In genomic region chr3R:24813637-24814301, dm6 we compare ENCODE assay signal across 1 fruit fly cellular context.
TF ChIP-seq lines count a peak whose summit lies in the region.

lili (minus strand) TSS chr3R:24814012.
CG34150 (plus strand) TSS chr3R:24814262.

TF ChIP-seq in whole organism, embryonic, 481 proteins besides CTCF, POLR2A, EP300 and RAD21 (continued from another document and continues in another):
- no peak for TF ChIP-seq Trl (optimal IDR thresholded peaks at IDR 0.05; lab: Kevin White, UChicago)
- peak; percentile 80 for TF ChIP-seq Trl (GFP tag; optimal IDR thresholded peaks at IDR 0.05; lab: Kevin White, UChicago)
- peak; percentile 37; the same call in 2 of the 3 replicates for TF ChIP-seq croc (GFP tag; conservative IDR thresholded peaks at IDR 0.05; lab: Robert Waterston, UW)
- TF ChIP-seq CG3726 (GFP tag; IDR thresholded peaks at IDR 0.05; lab: Robert Waterston, UW): 0 out of 3 replicates have a peak, but pooled peaks have one; percentile 31
- TF ChIP-seq peb (GFP tag; IDR thresholded peaks at IDR 0.05; lab: Robert Waterston, UW): peak; percentile 52; the same call in 1 of the 2 replicates
- no peak for TF ChIP-seq dmrt99B (tag; optimal IDR thresholded peaks at IDR 0.05; lab: Kevin White, UChicago)
- TF ChIP-seq Fer1 (GFP tag; optimal IDR thresholded peaks at IDR 0.05; lab: Kevin White, UChicago): peak; percentile 69
- peak; percentile 92 for TF ChIP-seq trem (tag; optimal IDR thresholded peaks at IDR 0.05; lab: Kevin White, UChicago)
- no peak for TF ChIP-seq Tbp (GFP tag; optimal IDR thresholded peaks at IDR 0.05; lab: Kevin White, UChicago)
- no peak for TF ChIP-seq oc (tag; optimal IDR thresholded peaks at IDR 0.05; lab: Kevin White, UChicago)
- TF ChIP-seq Gsc (GFP tag; IDR thresholded peaks at IDR 0.05; lab: Robert Waterston, UW): no peak
- no peak for TF ChIP-seq pfk (GFP tag; optimal IDR thresholded peaks at IDR 0.05; lab: Kevin White, UChicago)
- peak; percentile 55 for TF ChIP-seq Antp (GFP tag; optimal IDR thresholded peaks at IDR 0.05; lab: Kevin White, UChicago)
- TF ChIP-seq Med (GFP tag; lab: Kevin White, UChicago): peak; percentile 96
- TF ChIP-seq Lim3 (GFP tag; IDR thresholded peaks at IDR 0.05; lab: Robert Waterston, UW): no peak
- TF ChIP-seq B-H2 (GFP tag; optimal IDR thresholded peaks at IDR 0.05; lab: Kevin White, UChicago): peak; percentile 86
- peak; percentile 29 for TF ChIP-seq slp2 (GFP tag; optimal IDR thresholded peaks at IDR 0.05; lab: Kevin White, UChicago)
- TF ChIP-seq CG12219 (GFP tag; optimal IDR thresholded peaks at IDR 0.05; lab: Kevin White, UChicago): no peak
- peak; percentile 44 for TF ChIP-seq Myb (GFP tag; optimal IDR thresholded peaks at IDR 0.05; lab: Kevin White, UChicago)
- TF ChIP-seq CG18764 (GFP tag; optimal IDR thresholded peaks at IDR 0.05; lab: Kevin White, UChicago): peak; percentile 73
- peak; percentile 47 for TF ChIP-seq onecut (GFP tag; IDR thresholded peaks at IDR 0.05; lab: Robert Waterston, UW)
- TF ChIP-seq usp (GFP tag; optimal IDR thresholded peaks at IDR 0.05; lab: Kevin White, UChicago): no peak
- peak; percentile 57; the same call in 3 of the 4 replicates for TF ChIP-seq Gug (GFP tag; IDR thresholded peaks at IDR 0.05; lab: Robert Waterston, UW)
- peak; percentile 58; the same call in 1 of the 2 replicates for TF ChIP-seq ato (GFP tag; IDR thresholded peaks at IDR 0.05; lab: Robert Waterston, UW; ENCODE audit: partially characterized antibody)
- 0 out of 2 replicates have a peak, but pooled peaks have one; percentile 18 for TF ChIP-seq ap (GFP tag; IDR thresholded peaks at IDR 0.05; lab: Robert Waterston, UW)
- no peak for TF ChIP-seq Doc2 (GFP tag; IDR thresholded peaks at IDR 0.05; lab: Robert Waterston, UW)
- TF ChIP-seq shn (GFP tag; optimal IDR thresholded peaks at IDR 0.05; lab: Kevin White, UChicago): peak; percentile 47
- peak; percentile 67 for TF ChIP-seq CG3838 (GFP tag; optimal IDR thresholded peaks at IDR 0.05; lab: Kevin White, UChicago)
- no peak for TF ChIP-seq so (GFP tag; IDR thresholded peaks at IDR 0.05; lab: Robert Waterston, UW)
- peak; percentile 79 for TF ChIP-seq pho (GFP tag; optimal IDR thresholded peaks at IDR 0.05; lab: Kevin White, UChicago)
- peak; percentile 74 for TF ChIP-seq Dref (GFP tag; IDR thresholded peaks at IDR 0.05; lab: Robert Waterston, UW)
- peak; percentile 58 for TF ChIP-seq Lhr (GFP tag; optimal IDR thresholded peaks at IDR 0.05; lab: Kevin White, UChicago)
- no peak for TF ChIP-seq CrebB (tag; optimal IDR thresholded peaks at IDR 0.05; lab: Kevin White, UChicago)
- peak; percentile 2 for TF ChIP-seq kni (GFP tag; optimal IDR thresholded peaks at IDR 0.05; lab: Kevin White, UChicago)
- no peak for TF ChIP-seq dati (GFP tag; IDR thresholded peaks at IDR 0.05; lab: Robert Waterston, UW)
- TF ChIP-seq sob (GFP tag; IDR thresholded peaks at IDR 0.05; lab: Robert Waterston, UW): peak; percentile 86
- TF ChIP-seq CG8388 (GFP tag; optimal IDR thresholded peaks at IDR 0.05; lab: Kevin White, UChicago): peak; percentile 55
- no peak for TF ChIP-seq GATAe (GFP tag; conservative IDR thresholded peaks at IDR 0.05; lab: Robert Waterston, UW)
- TF ChIP-seq slbo (GFP tag; IDR thresholded peaks at IDR 0.05; lab: Robert Waterston, UW): peak; percentile 86
- no peak for TF ChIP-seq CG17912 (GFP tag; optimal IDR thresholded peaks at IDR 0.05; lab: Kevin White, UChicago)
- peak; percentile 48 for TF ChIP-seq CG12299 (tag; optimal IDR thresholded peaks at IDR 0.05; lab: Kevin White, UChicago)
- peak; percentile 91 for TF ChIP-seq CG14710 (tag; optimal IDR thresholded peaks at IDR 0.05; lab: Kevin White, UChicago)
- TF ChIP-seq phol (tag; optimal IDR thresholded peaks at IDR 0.05; lab: Kevin White, UChicago): peak; percentile 90
- TF ChIP-seq gfzf (GFP tag; optimal IDR thresholded peaks at IDR 0.05; lab: Kevin White, UChicago): peak; percentile 35
- TF ChIP-seq CG8089 (GFP tag; optimal IDR thresholded peaks at IDR 0.05; lab: Kevin White, UChicago): peak; percentile 57
- peak; percentile 78 for TF ChIP-seq CG17361 (GFP tag; IDR thresholded peaks at IDR 0.05; lab: Robert Waterston, UW)
- peak; percentile 32 for TF ChIP-seq lbe (GFP tag; optimal IDR thresholded peaks at IDR 0.05; lab: Kevin White, UChicago)
- peak; percentile 23 for TF ChIP-seq CG3995 (GFP tag; optimal IDR thresholded peaks at IDR 0.05; lab: Kevin White, UChicago)
- peak; percentile 95 for TF ChIP-seq Sry-δ (GFP tag; optimal IDR thresholded peaks at IDR 0.05; lab: Kevin White, UChicago)
- TF ChIP-seq CG31441 (GFP tag; IDR thresholded peaks at IDR 0.05; lab: Robert Waterston, UW): peak; percentile 78
- no peak for TF ChIP-seq sr (GFP tag; IDR thresholded peaks at IDR 0.05; lab: Robert Waterston, UW)
- no peak for TF ChIP-seq Kr (GFP tag; optimal IDR thresholded peaks at IDR 0.05; lab: Kevin White, UChicago)
- TF ChIP-seq pzg (GFP tag; optimal IDR thresholded peaks at IDR 0.05; lab: Kevin White, UChicago): peak; percentile 60
- TF ChIP-seq wor (GFP tag; IDR thresholded peaks at IDR 0.05; lab: Robert Waterston, UW): 0 out of 2 replicates have a peak, but pooled peaks have one; percentile 26
- peak in 1 of 2 experiments; percentile 32 for TF ChIP-seq insv (GFP tag; optimal IDR thresholded peaks at IDR 0.05; lab: Kevin White, UChicago)
- no peak for TF ChIP-seq CG3065 (GFP tag; optimal IDR thresholded peaks at IDR 0.05; lab: Kevin White, UChicago)
- no peak for TF ChIP-seq Hey (tag; optimal IDR thresholded peaks at IDR 0.05; lab: Kevin White, UChicago)
- peak; percentile 32 for TF ChIP-seq CG2202 (tag; optimal IDR thresholded peaks at IDR 0.05; lab: Kevin White, UChicago)
- TF ChIP-seq CG2129 (GFP tag; IDR thresholded peaks at IDR 0.05; lab: Robert Waterston, UW; ENCODE audit: partially characterized antibody): peak; percentile 41; the same call in 1 of the 2 replicates
- TF ChIP-seq Fer3 (tag; optimal IDR thresholded peaks at IDR 0.05; lab: Kevin White, UChicago): peak; percentile 75
- 0 out of 3 replicates have a peak, but pooled peaks have one; percentile 45 for TF ChIP-seq Mrtf (GFP tag; IDR thresholded peaks at IDR 0.05; lab: Robert Waterston, UW)
- TF ChIP-seq Dip3 (GFP tag; optimal IDR thresholded peaks at IDR 0.05; lab: Kevin White, UChicago): peak; percentile 65
- TF ChIP-seq Atf6 (GFP tag; IDR thresholded peaks at IDR 0.05; lab: Robert Waterston, UW): peak; percentile 80; the same call in 1 of the 2 replicates
- no peak for TF ChIP-seq CG15073 (GFP tag; optimal IDR thresholded peaks at IDR 0.05; lab: Kevin White, UChicago)
- TF ChIP-seq E2f1 (GFP tag; IDR thresholded peaks at IDR 0.05; lab: Robert Waterston, UW): peak; percentile 43; the same call in 1 of the 2 replicates
- no peak for TF ChIP-seq gt (GFP tag; IDR thresholded peaks at IDR 0.05; lab: Robert Waterston, UW)
- TF ChIP-seq Atf3 (GFP tag; optimal IDR thresholded peaks at IDR 0.05; lab: Kevin White, UChicago): peak; percentile 43
- TF ChIP-seq lmd (GFP tag; IDR thresholded peaks at IDR 0.05; lab: Robert Waterston, UW): peak; percentile 61; the same call in 1 of the 2 replicates
- peak; percentile 90 for TF ChIP-seq CG17359 (tag; optimal IDR thresholded peaks at IDR 0.05; lab: Kevin White, UChicago)
- TF ChIP-seq schlank (tag; optimal IDR thresholded peaks at IDR 0.05; lab: Kevin White, UChicago): no peak
- peak; percentile 77; the same call in 2 of the 3 replicates for TF ChIP-seq CG11456 (GFP tag; IDR thresholded peaks at IDR 0.05; lab: Robert Waterston, UW)
- TF ChIP-seq lov (optimal IDR thresholded peaks at IDR 0.05; lab: Kevin White, UChicago): no peak
- no peak for TF ChIP-seq lov (GFP tag; IDR thresholded peaks at IDR 0.05; lab: Robert Waterston, UW)
- TF ChIP-seq Sry-β (GFP tag; optimal IDR thresholded peaks at IDR 0.05; lab: Kevin White, UChicago): peak; percentile 27
- peak; percentile 66 for TF ChIP-seq dysf (GFP tag; IDR thresholded peaks at IDR 0.05; lab: Robert Waterston, UW)
- TF ChIP-seq zen (tag; optimal IDR thresholded peaks at IDR 0.05; lab: Kevin White, UChicago): peak; percentile 54
- no peak for TF ChIP-seq CG6175 (GFP tag; IDR thresholded peaks at IDR 0.05; lab: Robert Waterston, UW)
- TF ChIP-seq CG9932 (GFP tag; IDR thresholded peaks at IDR 0.05; lab: Robert Waterston, UW): peak; percentile 88
- peak; percentile 29 for TF ChIP-seq BtbVII (GFP tag; optimal IDR thresholded peaks at IDR 0.05; lab: Kevin White, UChicago)
- no peak for TF ChIP-seq ab (GFP tag; optimal IDR thresholded peaks at IDR 0.05; lab: Kevin White, UChicago)
- TF ChIP-seq Ptx1 (GFP tag; IDR thresholded peaks at IDR 0.05; lab: Robert Waterston, UW): peak; percentile 81
- no peak for TF ChIP-seq Ravus (GFP tag; IDR thresholded peaks at IDR 0.05; lab: Robert Waterston, UW)
- TF ChIP-seq Meics (GFP tag; optimal IDR thresholded peaks at IDR 0.05; lab: Kevin White, UChicago): peak; percentile 52
- peak; percentile 33; the same call in 1 of the 2 replicates for TF ChIP-seq CG5953 (GFP tag; IDR thresholded peaks at IDR 0.05; lab: Robert Waterston, UW)
- TF ChIP-seq ATbp (GFP tag; optimal IDR thresholded peaks at IDR 0.05; lab: Kevin White, UChicago): no peak
- TF ChIP-seq org-1 (GFP tag; optimal IDR thresholded peaks at IDR 0.05; lab: Kevin White, UChicago): no peak
- peak; percentile 85 for TF ChIP-seq vvl (GFP tag; IDR thresholded peaks at IDR 0.05; lab: Robert Waterston, UW)
- TF ChIP-seq BEAF-32 (GFP tag; optimal IDR thresholded peaks at IDR 0.05; lab: Kevin White, UChicago): peak; percentile 83
- TF ChIP-seq gcm2 (GFP tag; optimal IDR thresholded peaks at IDR 0.05; lab: Kevin White, UChicago): peak; percentile 48
- TF ChIP-seq Hmx (GFP tag; optimal IDR thresholded peaks at IDR 0.05; lab: Kevin White, UChicago): peak; percentile 30
- no peak for TF ChIP-seq br (optimal IDR thresholded peaks at IDR 0.05; lab: Kevin White, UChicago)
- no peak for TF ChIP-seq CG16779 (GFP tag; IDR thresholded peaks at IDR 0.05; lab: Robert Waterston, UW)
- peak; percentile 34 for TF ChIP-seq CG3163 (GFP tag; optimal IDR thresholded peaks at IDR 0.05; lab: Kevin White, UChicago)
- TF ChIP-seq CG8765 (GFP tag; IDR thresholded peaks at IDR 0.05; lab: Robert Waterston, UW): no peak
- TF ChIP-seq disco-r (GFP tag; optimal IDR thresholded peaks at IDR 0.05; lab: Kevin White, UChicago): no peak
- TF ChIP-seq salm (tag; optimal IDR thresholded peaks at IDR 0.05; lab: Kevin White, UChicago): no peak
- TF ChIP-seq NC2α (GFP tag; optimal IDR thresholded peaks at IDR 0.05; lab: Kevin White, UChicago): no peak
- no peak for TF ChIP-seq otp (GFP tag; IDR thresholded peaks at IDR 0.05; lab: Robert Waterston, UW)
- no peak for TF ChIP-seq CG11695 (GFP tag; IDR thresholded peaks at IDR 0.05; lab: Robert Waterston, UW)
- peak; percentile 60 for TF ChIP-seq Nf-YB (GFP tag; optimal IDR thresholded peaks at IDR 0.05; lab: Kevin White, UChicago)
- TF ChIP-seq tll (GFP tag; optimal IDR thresholded peaks at IDR 0.05; lab: Kevin White, UChicago): peak in 1 of 2 experiments; percentile 9
- no peak for TF ChIP-seq ham (GFP tag; IDR thresholded peaks at IDR 0.05; lab: Robert Waterston, UW)
- peak; percentile 56 for TF ChIP-seq twi (tag; optimal IDR thresholded peaks at IDR 0.05; lab: Kevin White, UChicago)
- TF ChIP-seq CG11085 (GFP tag; IDR thresholded peaks at IDR 0.05; lab: Robert Waterston, UW): peak; percentile 62
- TF ChIP-seq CG11504 (tag; optimal IDR thresholded peaks at IDR 0.05; lab: Kevin White, UChicago): peak; percentile 76
- no peak for TF ChIP-seq nerfin-2 (GFP tag; IDR thresholded peaks at IDR 0.05; lab: Robert Waterston, UW; ENCODE audit: partially characterized antibody)
- peak; percentile 74 for TF ChIP-seq Hr3 (GFP tag; optimal IDR thresholded peaks at IDR 0.05; lab: Kevin White, UChicago)
- peak; percentile 67; the same call in 1 of the 3 replicates for TF ChIP-seq hb (GFP tag; IDR thresholded peaks at IDR 0.05; lab: Robert Waterston, UW; ENCODE audit: partially characterized antibody)
- TF ChIP-seq eyg (GFP tag; optimal IDR thresholded peaks at IDR 0.05; lab: Kevin White, UChicago): no peak
- peak; percentile 54 for TF ChIP-seq tio (GFP tag; optimal IDR thresholded peaks at IDR 0.05; lab: Kevin White, UChicago)
- TF ChIP-seq stc (GFP tag; IDR thresholded peaks at IDR 0.05; lab: Robert Waterston, UW): peak; percentile 56
- TF ChIP-seq zen2 (GFP tag; IDR thresholded peaks at IDR 0.05; lab: Robert Waterston, UW; ENCODE audit: partially characterized antibody): no peak; the same call in 2 of the 3 replicates
- TF ChIP-seq cg (GFP tag; optimal IDR thresholded peaks at IDR 0.05; lab: Kevin White, UChicago): no peak
- TF ChIP-seq MESR4 (GFP tag; optimal IDR thresholded peaks at IDR 0.05; lab: Kevin White, UChicago): peak; percentile 65
- peak; percentile 72; the same call in 1 of the 2 replicates for TF ChIP-seq CG7372 (GFP tag; IDR thresholded peaks at IDR 0.05; lab: Robert Waterston, UW)
- peak; percentile 61 for TF ChIP-seq pum (GFP tag; optimal IDR thresholded peaks at IDR 0.05; lab: Kevin White, UChicago)
- peak; percentile 64 for TF ChIP-seq CG1233 (GFP tag; optimal IDR thresholded peaks at IDR 0.05; lab: Kevin White, UChicago)
- peak; percentile 47 for TF ChIP-seq fu2 (GFP tag; optimal IDR thresholded peaks at IDR 0.05; lab: Kevin White, UChicago)
- TF ChIP-seq CG13894 (tag; optimal IDR thresholded peaks at IDR 0.05; lab: Kevin White, UChicago): peak; percentile 80
- peak; percentile 80 for TF ChIP-seq CG6689 (GFP tag; IDR thresholded peaks at IDR 0.05; lab: Robert Waterston, UW)
- no peak for TF ChIP-seq hth (optimal IDR thresholded peaks at IDR 0.05; lab: Kevin White, UChicago)
- no peak for TF ChIP-seq CG10959 (GFP tag; IDR thresholded peaks at IDR 0.05; lab: Robert Waterston, UW)
- TF ChIP-seq Hmr (GFP tag; optimal IDR thresholded peaks at IDR 0.05; lab: Kevin White, UChicago): peak; percentile 58
- TF ChIP-seq CG4424 (GFP tag; optimal IDR thresholded peaks at IDR 0.05; lab: Kevin White, UChicago): peak; percentile 78
- TF ChIP-seq Usf (GFP tag; optimal IDR thresholded peaks at IDR 0.05; lab: Kevin White, UChicago): no peak
- no peak for TF ChIP-seq CG6813 (GFP tag; optimal IDR thresholded peaks at IDR 0.05; lab: Kevin White, UChicago)
- peak; percentile 90 for TF ChIP-seq row (GFP tag; IDR thresholded peaks at IDR 0.05; lab: Robert Waterston, UW)
- TF ChIP-seq CG7987 (GFP tag; optimal IDR thresholded peaks at IDR 0.05; lab: Kevin White, UChicago): peak; percentile 36
- TF ChIP-seq CG1647 (GFP tag; optimal IDR thresholded peaks at IDR 0.05; lab: Kevin White, UChicago): peak; percentile 64
- TF ChIP-seq CG18476 (GFP tag; optimal IDR thresholded peaks at IDR 0.05; lab: Kevin White, UChicago): peak; percentile 57
- peak; percentile 63 for TF ChIP-seq CG10366 (GFP tag; IDR thresholded peaks at IDR 0.05; lab: Robert Waterston, UW)
- no peak for TF ChIP-seq TFAM (GFP tag; optimal IDR thresholded peaks at IDR 0.05; lab: Kevin White, UChicago)
